Fruit fly (Drosophila melanogaster) whole organism, wandering third instar larva: Measurements from ENCODE around the gene RpS13.
A peak's percentile ranks its signal among the peaks of the same experiment; 100 is the strongest.

ENCODE experiments used
- Abd-B ChIP-seq: fragments of >200 bp; optimal IDR thresholded peaks from 2 replicates; lab custom pipeline; 2017; ENCODE audit warnings: missing biosample characterization, missing genetic modification characterization
- CG32264 ChIP-seq: fragments of 200-800 bp; sonication (Bioruptor generic); optimal IDR thresholded peaks from 2 replicates; lab custom pipeline; 2016; ENCODE audit warnings: missing biosample characterization, missing genetic modification characterization
- CG9705 ChIP-seq: fragments of 200-800 bp; sonication (Bioruptor generic); optimal IDR thresholded peaks from 2 replicates; lab custom pipeline; 2018; ENCODE audit warnings: missing biosample characterization, mild to moderate bottlenecking, missing genetic modification characterization
- CrebA ChIP-seq: fragments of 200-800 bp; sonication (Bioruptor generic); optimal IDR thresholded peaks from 2 replicates; lab custom pipeline; 2016; ENCODE audit warnings: missing biosample characterization, mild to moderate bottlenecking, missing genetic modification characterization, borderline replicate concordance
- Dfd ChIP-seq: fragments of >200 bp; optimal IDR thresholded peaks from 2 replicates; lab custom pipeline; 2017; ENCODE audit warnings: missing biosample characterization, missing genetic modification characterization
- Dif ChIP-seq: fragments of 200-275, 200-300 bp; sonication (Bioruptor generic); optimal IDR thresholded peaks from 2 replicates; lab custom pipeline; 2018; ENCODE audit warnings: missing biosample characterization, missing genetic modification characterization; ENCODE audit not compliant: partially characterized antibody
- GATAd ChIP-seq: sonication (Bioruptor generic); optimal IDR thresholded peaks from 2 replicates; lab custom pipeline; 2016; ENCODE audit warnings: missing biosample characterization, missing genetic modification characterization
- HLH106 ChIP-seq: fragments of 200-800 bp; optimal IDR thresholded peaks from 3 replicates; lab custom pipeline; 2019; ENCODE audit warnings: missing biosample characterization, mild to moderate bottlenecking, missing genetic modification characterization, moderate library complexity
- Hnf4 ChIP-seq: fragments of 200-800 bp; sonication (Bioruptor generic); optimal IDR thresholded peaks from 2 replicates; lab custom pipeline; 2016; ENCODE audit warnings: missing biosample characterization, mild to moderate bottlenecking, missing genetic modification characterization
- Hr78 ChIP-seq: fragments of >200 bp; optimal IDR thresholded peaks from 2 replicates; lab custom pipeline; 2017; ENCODE audit warnings: missing biosample characterization, missing genetic modification characterization
- Hr83 ChIP-seq: fragments of 200-300 bp; sonication (Bioruptor generic); optimal IDR thresholded peaks from 2 replicates; lab custom pipeline; 2016; ENCODE audit warnings: missing biosample characterization, mild to moderate bottlenecking, missing genetic modification characterization, moderate library complexity; ENCODE audit not compliant: poor library complexity, severe bottlenecking
- Jra ChIP-seq: sonication (Bioruptor generic); optimal IDR thresholded peaks from 2 replicates; lab custom pipeline; 2016; ENCODE audit warnings: missing biosample characterization, missing genetic modification characterization
- Mio ChIP-seq: sonication (Bioruptor generic); optimal IDR thresholded peaks from 2 replicates; lab custom pipeline; 2016; ENCODE audit warnings: missing biosample characterization, missing genetic modification characterization
- Myc ChIP-seq: fragments of >200 bp; optimal IDR thresholded peaks from 2 replicates; lab custom pipeline; 2017
- N ChIP-seq: fragments of >200 bp; optimal IDR thresholded peaks from 2 replicates; lab custom pipeline; 2018; ENCODE audit warnings: missing biosample characterization, missing external identifiers, missing genetic modification characterization
- OdsH ChIP-seq: fragments of 200-800 bp; sonication (Bioruptor generic); optimal IDR thresholded peaks from 2 replicates; lab custom pipeline; 2016; ENCODE audit warnings: missing biosample characterization, mild to moderate bottlenecking, missing genetic modification characterization
- Rel ChIP-seq, 2 experiments: fragments of 200-800 bp; sonication (Bioruptor generic) in 1 of 2; optimal IDR thresholded peaks; 2 replicates in 1 of 2; 3 replicates in 1 of 2; lab custom pipeline; 2016 to 2019; ENCODE audit warnings: mild to moderate bottlenecking in 2 of 2, missing biosample characterization in 2 of 2, missing genetic modification characterization in 2 of 2, moderate library complexity in 1 of 2
- Sp1 ChIP-seq: fragments of 200-800 bp; sonication (Bioruptor generic); optimal IDR thresholded peaks from 3 replicates; lab custom pipeline; 2019; ENCODE audit warnings: missing biosample characterization, mild to moderate bottlenecking, missing genetic modification characterization, moderate library complexity
- Vsx2 ChIP-seq: fragments of 200-300, 225-300 bp; sonication (Bioruptor generic); optimal IDR thresholded peaks from 2 replicates; lab custom pipeline; 2018; ENCODE audit warnings: missing biosample characterization, missing genetic modification characterization; ENCODE audit not compliant: partially characterized antibody
- br ChIP-seq: fragments of 200-800 bp; sonication (Bioruptor generic); optimal IDR thresholded peaks from 2 replicates; lab custom pipeline; 2016; ENCODE audit warnings: missing biosample characterization, missing genetic modification characterization
- brk ChIP-seq: fragments of 200-800 bp; sonication (Bioruptor generic); optimal IDR thresholded peaks from 2 replicates; lab custom pipeline; 2016; ENCODE audit warnings: missing biosample characterization, mild to moderate bottlenecking, missing genetic modification characterization
- dl ChIP-seq, 2 experiments: fragments of 175-275, 200-275 bp in 1 of 2; fragments of 200-275 bp in 1 of 2; sonication (Bioruptor generic); optimal IDR thresholded peaks; lab custom pipeline; 2018; ENCODE audit warnings: mild to moderate bottlenecking in 2 of 2, missing biosample characterization in 2 of 2, missing genetic modification characterization in 2 of 2, moderate library complexity in 2 of 2; ENCODE audit not compliant: partially characterized antibody in 2 of 2, insufficient read depth in 1 of 2
- dmrt93B ChIP-seq: fragments of 200-800 bp; sonication (Bioruptor generic); optimal IDR thresholded peaks from 2 replicates; lab custom pipeline; 2018; ENCODE audit warnings: missing biosample characterization, mild to moderate bottlenecking, missing genetic modification characterization
- dsf ChIP-seq: sonication (Bioruptor generic); optimal IDR thresholded peaks from 2 replicates; lab custom pipeline; 2016; ENCODE audit warnings: missing biosample characterization, missing genetic modification characterization, borderline replicate concordance
- ey ChIP-seq: fragments of 200-800 bp; sonication (Bioruptor generic); optimal IDR thresholded peaks from 2 replicates; lab custom pipeline; 2016; ENCODE audit warnings: missing biosample characterization, missing genetic modification characterization
- foxo ChIP-seq, 2 experiments: fragments of 200-800 bp; sonication (Bioruptor generic); optimal IDR thresholded peaks; 2 replicates in 1 of 2; 3 replicates in 1 of 2; lab custom pipeline; 2016 to 2017; ENCODE audit warnings: missing biosample characterization in 2 of 2, missing genetic modification characterization in 2 of 2
- fru ChIP-seq: fragments of 200-800 bp; sonication (Bioruptor generic); optimal IDR thresholded peaks from 3 replicates; lab custom pipeline; 2016; ENCODE audit warnings: missing biosample characterization, mild to moderate bottlenecking, missing genetic modification characterization
- h ChIP-seq: fragments of 200-800 bp; sonication (Bioruptor generic); optimal IDR thresholded peaks from 3 replicates; lab custom pipeline; 2016; ENCODE audit warnings: missing biosample characterization, mild to moderate bottlenecking, missing genetic modification characterization
- jim ChIP-seq: fragments of 175-275, 200-325 bp; sonication (Bioruptor generic); optimal IDR thresholded peaks from 2 replicates; lab custom pipeline; 2016; ENCODE audit warnings: missing biosample characterization, mild to moderate bottlenecking, missing genetic modification characterization
- lola ChIP-seq: fragments of >200 bp; optimal IDR thresholded peaks from 2 replicates; lab custom pipeline; 2017; ENCODE audit warnings: missing biosample characterization, missing genetic modification characterization
- pan ChIP-seq: fragments of >200 bp; optimal IDR thresholded peaks from 2 replicates; lab custom pipeline; 2017
- psq ChIP-seq: fragments of 200-800 bp; sonication (Bioruptor generic); optimal IDR thresholded peaks from 3 replicates; lab custom pipeline; 2017; ENCODE audit warnings: missing biosample characterization, mild to moderate bottlenecking, missing genetic modification characterization, moderate library complexity
- rgr ChIP-seq: fragments of 200-800 bp; sonication (Bioruptor generic); optimal IDR thresholded peaks from 3 replicates; lab custom pipeline; 2016; ENCODE audit warnings: missing biosample characterization, mild to moderate bottlenecking, missing genetic modification characterization
- sage ChIP-seq: fragments of 200-800 bp; sonication (Bioruptor generic); optimal IDR thresholded peaks from 2 replicates; lab custom pipeline; 2016; ENCODE audit warnings: missing biosample characterization, mild to moderate bottlenecking, missing genetic modification characterization
- sv ChIP-seq: fragments of 200-800 bp; sonication (Bioruptor generic); optimal IDR thresholded peaks from 3 replicates; lab custom pipeline; 2016; ENCODE audit warnings: missing biosample characterization, missing genetic modification characterization
- tai ChIP-seq: sonication (Bioruptor generic); optimal IDR thresholded peaks from 2 replicates; lab custom pipeline; 2016; ENCODE audit warnings: missing biosample characterization, missing genetic modification characterization
- usp ChIP-seq: fragments of >200 bp; optimal IDR thresholded peaks from 2 replicates; lab custom pipeline; 2017; ENCODE audit warnings: missing biosample characterization, missing genetic modification characterization
- woc ChIP-seq: sonication (Bioruptor generic); optimal IDR thresholded peaks from 2 replicates; lab custom pipeline; 2016; ENCODE audit warnings: missing biosample characterization, mild to moderate bottlenecking, missing genetic modification characterization

RpS13 gene

DNA sequence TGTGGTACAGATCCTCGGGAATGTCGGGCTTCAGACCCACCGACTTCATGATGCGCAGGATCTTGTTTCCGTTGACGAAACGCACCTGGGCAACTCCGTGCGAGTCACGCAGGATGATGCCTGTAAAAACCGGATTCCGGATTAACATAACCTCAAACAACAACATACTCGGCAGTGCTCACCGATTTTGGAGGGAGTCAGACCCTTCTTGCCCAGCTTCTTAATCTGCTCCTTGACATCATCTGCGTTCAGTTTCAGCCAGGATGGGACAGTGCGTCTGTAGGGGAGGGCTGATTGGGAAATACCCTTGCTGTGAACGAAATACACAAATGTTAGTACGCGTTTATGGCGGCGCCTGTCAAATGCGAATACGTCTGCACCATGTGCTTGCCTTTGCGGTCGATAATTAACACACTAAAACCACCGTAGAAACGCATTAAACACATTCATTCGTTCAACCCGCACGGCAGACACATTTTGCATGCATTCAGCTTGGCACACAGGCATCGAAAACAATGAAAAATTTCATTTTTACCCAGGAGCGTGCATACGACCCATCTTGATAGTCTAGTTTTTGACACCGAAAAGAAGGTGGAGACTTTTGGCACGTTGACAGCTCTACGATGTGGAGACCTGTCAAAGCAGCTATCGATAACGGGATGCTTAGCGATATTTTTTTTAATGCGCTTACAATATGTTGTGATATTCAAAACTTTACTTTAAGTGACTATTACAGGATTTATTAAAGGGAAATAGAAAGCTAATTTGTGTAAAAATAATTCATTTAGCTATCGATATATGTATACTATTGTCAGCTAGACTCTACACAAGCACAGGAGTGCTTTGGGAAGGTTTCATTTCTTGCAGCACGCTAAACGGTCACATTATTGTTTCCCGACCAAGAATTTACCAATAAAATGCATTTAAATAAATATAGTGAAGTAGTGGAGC, at the start of gene RpS13, which contains the start of gene CSN8:
Gene RpS13 (minus strand): TSS at position 657 of the 951 bp plus-strand sequence.
Gene CSN8 (plus strand): TSS at position 850 of the 951 bp plus-strand sequence.
- peak; percentile 38 for TF ChIP-seq brk
- TF ChIP-seq pan (lab: Kevin White, UChicago) = no peak
- peak; percentile 32 for TF ChIP-seq Hnf4 (GFP tag; lab: Kevin White, UChicago)
- TF ChIP-seq Myc = peak; percentile 62
- no peak for TF ChIP-seq Rel (GFP tag; optimal IDR thresholded peaks at IDR 0.05; lab: Kevin White, UChicago)
- peak; percentile 3 for TF ChIP-seq Rel (tag; optimal IDR thresholded peaks at IDR 0.05; lab: Kevin White, UChicago)
- TF ChIP-seq OdsH = no peak
- peak; percentile 48 for TF ChIP-seq tai (GFP tag; lab: Kevin White, UChicago)
- TF ChIP-seq fru (GFP tag; lab: Kevin White, UChicago) = peak; percentile 20
- peak; percentile 36 for TF ChIP-seq rgr (GFP tag; lab: Kevin White, UChicago)
- TF ChIP-seq dl (GFP tag; optimal IDR thresholded peaks at IDR 0.05; lab: Kevin White, UChicago; ENCODE audit: insufficient read depth in 1 of 2, partially characterized antibody in 2 of 2) = no peak
- peak; percentile 58 for TF ChIP-seq h (GFP tag; lab: Kevin White, UChicago)
- TF ChIP-seq Sp1 = peak; percentile 58
- no peak for TF ChIP-seq Mio (GFP tag; lab: Kevin White, UChicago)
- peak; percentile 9 for TF ChIP-seq CG9705 (GFP tag; lab: Kevin White, UChicago)
- TF ChIP-seq woc (GFP tag; lab: Kevin White, UChicago) = peak; percentile 7

DNA sequence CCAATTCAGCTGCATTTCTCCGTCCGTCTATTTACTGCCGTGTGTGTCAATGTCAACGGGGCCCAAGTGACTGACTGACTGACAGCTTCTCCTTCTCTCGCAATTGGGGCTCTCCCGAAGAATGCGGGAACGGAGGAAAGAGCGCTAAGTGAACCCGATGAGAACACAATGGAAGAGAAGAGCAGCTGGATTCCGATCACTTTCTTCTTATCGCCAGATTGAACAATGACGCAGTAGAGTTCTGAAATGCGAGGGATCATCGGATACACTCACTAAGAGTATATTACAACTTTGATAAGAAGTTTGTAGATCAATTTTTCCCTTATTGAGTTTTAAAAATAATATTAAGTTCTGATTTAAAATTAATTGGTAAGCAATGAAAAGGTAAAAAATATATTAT, 47.1 kb upstream of the RpS13 start, which contains the start of gene Naglu:
Gene Naglu (minus strand): TSS at position 339 of the 400 bp plus-strand sequence.
- TF ChIP-seq Hnf4 (GFP tag; lab: Kevin White, UChicago) (no peak), Hr83 (GFP tag; lab: Kevin White, UChicago) (peak; percentile 64), woc (GFP tag; lab: Kevin White, UChicago) (no peak), ey (GFP tag; lab: Kevin White, UChicago) (peak; percentile 24), sage (GFP tag; lab: Kevin White, UChicago) (no peak), Dfd (GFP tag; lab: Kevin White, UChicago) (no peak), h (GFP tag; lab: Kevin White, UChicago) (no peak), GATAd (GFP tag; lab: Kevin White, UChicago) (no peak), rgr (GFP tag; lab: Kevin White, UChicago) (no peak), br (no peak), OdsH (no peak), Dif (GFP tag; lab: Kevin White, UChicago) (peak; percentile 81), N (GFP tag; lab: Kevin White, UChicago) (no peak), Vsx2 (peak; percentile 65), CrebA (GFP tag; lab: Kevin White, UChicago) (no peak), Hr78 (GFP tag; lab: Kevin White, UChicago) (no peak), fru (GFP tag; lab: Kevin White, UChicago) (peak; percentile 31), usp (GFP tag; lab: Kevin White, UChicago) (no peak), Rel (GFP tag; optimal IDR thresholded peaks at IDR 0.05; lab: Kevin White, UChicago) (no peak), Rel (tag; optimal IDR thresholded peaks at IDR 0.05; lab: Kevin White, UChicago) (no peak), brk (no peak), tai (GFP tag; lab: Kevin White, UChicago) (no peak), Jra (GFP tag; lab: Kevin White, UChicago) (no peak), CG32264 (GFP tag; lab: Kevin White, UChicago) (no peak), dsf (GFP tag; lab: Kevin White, UChicago) (no peak), Sp1 (peak; percentile 36), CG9705 (GFP tag; lab: Kevin White, UChicago) (no peak), HLH106 (tag; lab: Kevin White, UChicago) (no peak), dl (GFP tag; optimal IDR thresholded peaks at IDR 0.05; lab: Kevin White, UChicago; ENCODE audit: insufficient read depth in 1 of 2, partially characterized antibody in 2 of 2) (peak in 1 of 2 experiments; percentile 61), psq (GFP tag; lab: Kevin White, UChicago) (no peak), Abd-B (GFP tag; lab: Kevin White, UChicago) (no peak), sv (GFP tag; lab: Kevin White, UChicago) (no peak), dmrt93B (no peak), jim (GFP tag; lab: Kevin White, UChicago) (no peak), lola (GFP tag; lab: Kevin White, UChicago) (no peak), pan (lab: Kevin White, UChicago) (no peak), Myc (no peak), foxo (GFP tag; optimal IDR thresholded peaks at IDR 0.05; lab: Kevin White, UChicago) (no peak), Mio (GFP tag; lab: Kevin White, UChicago) (no peak)
- TF ChIP-seq, all 38 proteins: peak for 7
